Fruit fly (Drosophila melanogaster): ENCODE measurements around the gene CG14971.

- no peak for TF ChIP-seq Vsx2 (GFP tag; optimal IDR thresholded peaks at IDR 0.05; ENCODE audit: partially characterized antibody)
- TF ChIP-seq pan (optimal IDR thresholded peaks at IDR 0.05) = no peak
- TF ChIP-seq Abd-B (GFP tag; optimal IDR thresholded peaks at IDR 0.05) = no peak
- no peak for TF ChIP-seq Sp1 (GFP tag; optimal IDR thresholded peaks at IDR 0.05)
- no peak for TF ChIP-seq HLH106 (tag; optimal IDR thresholded peaks at IDR 0.05)
- no peak for TF ChIP-seq usp (GFP tag; optimal IDR thresholded peaks at IDR 0.05)
Observed at dm6 chr3L:3420674-3421073, 50.4 kb downstream of the CG14971 start.

Measured in whole organism, wandering third instar larva.